Worm (Caenorhabditis elegans): ENCODE data around the gene aakg-1.

- TF ChIP-seq mep-1 (tag; optimal IDR thresholded peaks at IDR 0.05) = no peak
- TF ChIP-seq unc-39 (tag; optimal IDR thresholded peaks at IDR 0.05) = no peak
- TF ChIP-seq M03D4.4 (tag; optimal IDR thresholded peaks at IDR 0.05) = no peak
- TF ChIP-seq nhr-237 (tag; optimal IDR thresholded peaks at IDR 0.05) = no peak
- no peak for TF ChIP-seq unc-62 (GFP tag; optimal IDR thresholded peaks at IDR 0.05)
- no peak for TF ChIP-seq snpc-4 (tag; optimal IDR thresholded peaks at IDR 0.05)
- TF ChIP-seq lin-13 (tag; optimal IDR thresholded peaks at IDR 0.05) = no peak
- TF ChIP-seq drap-1 (GFP tag; optimal IDR thresholded peaks at IDR 0.05) = no peak
These were observed 36.2 kb upstream of the aakg-1 start for ce11 chrIII:12611414-12611813.
